Worm (Caenorhabditis elegans): Measurements from ENCODE around the gene eelo-2.

ce11 chrIV:17259310-17259709 lies 9.4 kb downstream of the eelo-2 start, which contains the start of gene phyh-1:
- TF ChIP-seq sem-4 (tag; optimal IDR thresholded peaks at IDR 0.05) = no peak
- no peak for TF ChIP-seq mdl-1 (tag; optimal IDR thresholded peaks at IDR 0.05)
- no peak for TF ChIP-seq nhr-11 (tag; optimal IDR thresholded peaks at IDR 0.05)

Data from whole organism, L2 larva.